Worm (Caenorhabditis elegans) whole organism, L1 larva: ENCODE results near the gene lact-1.

Experiments
- C04F5.9 ChIP-seq: sonication (generic microtip); optimal IDR thresholded peaks from 2 replicates; lab custom pipeline; 2016; ENCODE audit warnings: missing genetic modification characterization, missing compliant biosample characterization
- C16A3.4 ChIP-seq: fragments of 150-350 bp; optimal IDR thresholded peaks from 2 replicates; lab custom pipeline; 2014; ENCODE audit warnings: missing biosample characterization, missing genetic modification characterization
- ama-1 ChIP-seq: fragments of 150-350 bp; optimal IDR thresholded peaks from 2 replicates; lab custom pipeline; 2014
- blmp-1 ChIP-seq: fragments of 150-350 bp; optimal IDR thresholded peaks from 2 replicates; lab custom pipeline; 2014; ENCODE audit warnings: missing biosample characterization, missing genetic modification characterization
- ceh-63 ChIP-seq: fragments of 200-800 bp; sonication (Bioruptor generic); optimal IDR thresholded peaks from 2 replicates; lab custom pipeline; 2018; ENCODE audit warnings: mild to moderate bottlenecking, missing genetic modification characterization, missing compliant biosample characterization
- ceh-88 ChIP-seq: fragments of 200-800 bp; sonication (Bioruptor generic); IDR thresholded peaks from 2 replicates; pipeline ENCODE4 v1.3.6; 2022; ENCODE audit warnings: missing genetic modification characterization, missing compliant biosample characterization
- ceh-90 ChIP-seq: sonication (generic microtip); optimal IDR thresholded peaks from 2 replicates; lab custom pipeline; 2016; ENCODE audit warnings: missing genetic modification characterization, missing compliant biosample characterization
- ces-1 ChIP-seq: fragments of 150-350 bp; optimal IDR thresholded peaks from 2 replicates; lab custom pipeline; 2014; ENCODE audit warnings: missing biosample characterization, missing genetic modification reagents, missing genetic modification characterization
- egl-13 ChIP-seq: sonication (generic microtip); optimal IDR thresholded peaks from 2 replicates; lab custom pipeline; 2016; ENCODE audit warnings: missing genotype, missing genetic modification reagents, missing genetic modification characterization, missing compliant biosample characterization
- elt-2 ChIP-seq: sonication (generic microtip); optimal IDR thresholded peaks from 2 replicates; lab custom pipeline; 2016; ENCODE audit warnings: missing genetic modification characterization, mild to moderate bottlenecking, inconsistent platforms, missing compliant biosample characterization, missing genetic modification reagents
- elt-3 ChIP-seq, 6 experiments: fragments of 150-350 bp in 1 of 6; sonication (generic microtip); optimal IDR thresholded peaks; 2 replicates each; lab custom pipeline; 2017 to 2018; ENCODE audit warnings: missing biosample characterization in 6 of 6, missing genetic modification characterization in 6 of 6, inconsistent platforms in 1 of 6
- fkh-10 ChIP-seq: sonication (generic microtip); optimal IDR thresholded peaks from 2 replicates; lab custom pipeline; 2017; ENCODE audit warnings: missing biosample characterization, missing genetic modification reagents, missing genetic modification characterization
- fkh-8 ChIP-seq: sonication (generic microtip); optimal IDR thresholded peaks from 2 replicates; lab custom pipeline; 2016; ENCODE audit warnings: mild to moderate bottlenecking, missing genetic modification characterization, missing compliant biosample characterization
- grh-1 ChIP-seq: fragments of 200-800 bp; sonication (Bioruptor generic); IDR thresholded peaks from 2 replicates; pipeline ENCODE4 v1.3.6; 2022; ENCODE audit warnings: missing genetic modification reagents, missing genetic modification characterization, missing compliant biosample characterization
- hlh-17 ChIP-seq: fragments of 200-800 bp; sonication (Bioruptor generic); optimal IDR thresholded peaks from 2 replicates; lab custom pipeline; 2018; ENCODE audit warnings: missing genetic modification characterization, mild to moderate bottlenecking, missing compliant biosample characterization, moderate library complexity, borderline replicate concordance
- irx-1 ChIP-seq: sonication (generic microtip); optimal IDR thresholded peaks from 2 replicates; lab custom pipeline; 2016; ENCODE audit warnings: missing genetic modification characterization, missing compliant biosample characterization
- isw-1 ChIP-seq: fragments of 200-800 bp; sonication (Bioruptor generic); IDR thresholded peaks from 2 replicates; pipeline ENCODE4 v1.3.6; 2022; ENCODE audit warnings: missing genetic modification characterization, missing compliant biosample characterization
- lin-13 ChIP-seq: fragments of 150-350 bp; optimal IDR thresholded peaks from 2 replicates; lab custom pipeline; 2014; ENCODE audit warnings: missing biosample characterization, missing genetic modification reagents, missing genetic modification characterization
- lin-14 ChIP-seq: fragments of 200-800 bp; sonication (Bioruptor generic); optimal IDR thresholded peaks from 2 replicates; lab custom pipeline; 2018; ENCODE audit warnings: mild to moderate bottlenecking, missing genetic modification characterization, moderate library complexity, missing compliant biosample characterization
- lin-15B ChIP-seq: fragments of 150-350 bp; sonication (generic microtip); optimal IDR thresholded peaks from 3 replicates; lab custom pipeline; 2014; ENCODE audit warnings: missing biosample characterization, missing genetic modification characterization
- lin-35 ChIP-seq, 2 experiments: fragments of 150-350 bp; optimal IDR thresholded peaks; 2 replicates each; lab custom pipeline; 2014; ENCODE audit warnings: missing biosample characterization in 2 of 2, missing genetic modification characterization in 2 of 2, missing genetic modification reagents in 2 of 2
- lin-39 ChIP-seq: fragments of 150-350 bp; optimal IDR thresholded peaks from 2 replicates; lab custom pipeline; 2014; ENCODE audit warnings: missing biosample characterization, missing genetic modification reagents, missing genetic modification characterization
- lsy-2 ChIP-seq, 2 experiments: fragments of 150-350 bp; optimal IDR thresholded peaks; 2 replicates each; lab custom pipeline; 2014; ENCODE audit warnings: missing biosample characterization in 2 of 2, missing genetic modification characterization in 2 of 2
- mef-2 ChIP-seq: fragments of 150-350 bp; optimal IDR thresholded peaks from 2 replicates; lab custom pipeline; 2014; ENCODE audit warnings: missing biosample characterization, missing genetic modification characterization
- mep-1 ChIP-seq: fragments of 150-350 bp; optimal IDR thresholded peaks from 2 replicates; lab custom pipeline; 2014; ENCODE audit warnings: missing biosample characterization, missing genetic modification characterization
- nhr-11 ChIP-seq: fragments of 150-350 bp; optimal IDR thresholded peaks from 2 replicates; lab custom pipeline; 2014; ENCODE audit warnings: missing biosample characterization, missing genetic modification characterization
- nhr-12 ChIP-seq: sonication (generic microtip); optimal IDR thresholded peaks from 2 replicates; lab custom pipeline; 2017; ENCODE audit warnings: missing biosample characterization, missing genetic modification characterization
- nhr-19 ChIP-seq: fragments of 200-800 bp; sonication (Bioruptor generic); conservative IDR thresholded peaks from 2 replicates; pipeline ENCODE4 v1.3.6; 2022; ENCODE audit warnings: missing genetic modification characterization, missing compliant biosample characterization
- nhr-20 ChIP-seq: sonication (generic microtip); optimal IDR thresholded peaks from 2 replicates; lab custom pipeline; 2016; ENCODE audit warnings: mild to moderate bottlenecking, missing genetic modification characterization, missing compliant biosample characterization
- nhr-71 ChIP-seq: sonication (generic microtip); optimal IDR thresholded peaks from 2 replicates; lab custom pipeline; 2016; ENCODE audit warnings: mild to moderate bottlenecking, missing genetic modification characterization, moderate library complexity, missing compliant biosample characterization
- nhr-76 ChIP-seq: sonication (generic microtip); optimal IDR thresholded peaks from 2 replicates; lab custom pipeline; 2017; ENCODE audit warnings: missing biosample characterization, missing genetic modification characterization
- nhr-77 ChIP-seq: fragments of 150-350 bp; optimal IDR thresholded peaks from 2 replicates; lab custom pipeline; 2014; ENCODE audit warnings: missing biosample characterization, missing genetic modification characterization
- nhr-85 ChIP-seq: sonication (generic microtip); peaks from one replicate; lab custom pipeline; 2016; ENCODE audit warnings: missing genetic modification characterization, inconsistent platforms, missing compliant biosample characterization
- nhr-90 ChIP-seq: sonication (generic microtip); optimal IDR thresholded peaks from 2 replicates; lab custom pipeline; 2016; ENCODE audit warnings: mild to moderate bottlenecking, missing genetic modification characterization, missing compliant biosample characterization; ENCODE audit not compliant: poor library complexity
- pax-3 ChIP-seq: fragments of 200-800 bp; sonication (Bioruptor generic); optimal IDR thresholded peaks from 2 replicates; lab custom pipeline; 2018; ENCODE audit warnings: mild to moderate bottlenecking, missing genetic modification characterization, moderate library complexity, missing compliant biosample characterization
- pqm-1 ChIP-seq: sonication (generic microtip); optimal IDR thresholded peaks from 3 replicates; lab custom pipeline; 2017; ENCODE audit warnings: missing biosample characterization, missing genetic modification characterization
- skn-1 ChIP-seq: fragments of 150-350 bp; optimal IDR thresholded peaks from 2 replicates; lab custom pipeline; 2014; ENCODE audit warnings: missing biosample characterization, missing genetic modification characterization
- snu-23 ChIP-seq: sonication (generic microtip); optimal IDR thresholded peaks from 2 replicates; lab custom pipeline; 2016; ENCODE audit warnings: missing genetic modification characterization, missing compliant biosample characterization
- sptf-1 ChIP-seq: fragments of 150-350 bp; optimal IDR thresholded peaks from 2 replicates; lab custom pipeline; 2014; ENCODE audit warnings: missing biosample characterization, missing genetic modification characterization
- tbx-2 ChIP-seq: sonication (generic microtip); optimal IDR thresholded peaks from 2 replicates; lab custom pipeline; 2016; ENCODE audit warnings: missing genetic modification characterization, missing compliant biosample characterization
- unc-130 ChIP-seq: fragments of 150-350 bp; optimal IDR thresholded peaks from 2 replicates; lab custom pipeline; 2017; ENCODE audit warnings: missing biosample characterization, missing genetic modification characterization, inconsistent platforms
- xbp-1 ChIP-seq: sonication (generic microtip); optimal IDR thresholded peaks from 2 replicates; lab custom pipeline; 2016; ENCODE audit warnings: missing genetic modification characterization, missing compliant biosample characterization
- zag-1 ChIP-seq: fragments of 150-350 bp; optimal IDR thresholded peaks from 2 replicates; lab custom pipeline; 2014; ENCODE audit warnings: missing biosample characterization, missing genetic modification characterization

lact-1 gene

ce11 chrX:7244756-7245155, 15.4 kb downstream of the lact-1 start (continued):
- TF ChIP-seq ceh-88 (no peak), lin-13 (GFP tag; lab: Kevin White, UChicago) (no peak), ces-1 (GFP tag; lab: Kevin White, UChicago) (no peak), C04F5.9 (tag; lab: Kevin White, UChicago) (no peak), pqm-1 (tag; lab: Kevin White, UChicago) (peak; percentile 37), skn-1 (tag; lab: Kevin White, UChicago) (no peak), snu-23 (GFP tag; lab: Kevin White, UChicago) (no peak), ceh-63 (no peak), irx-1 (no peak), mef-2 (no peak), lin-14 (GFP tag; lab: Kevin White, UChicago) (peak; percentile 26), nhr-76 (tag; lab: Kevin White, UChicago) (no peak), nhr-20 (tag; lab: Kevin White, UChicago) (peak; percentile 16), unc-130 (no peak), mep-1 (tag; lab: Kevin White, UChicago) (no peak), nhr-12 (tag; lab: Kevin White, UChicago) (no peak), xbp-1 (tag; lab: Kevin White, UChicago) (no peak), ama-1 (lab: Kevin White, UChicago) (no peak), nhr-11 (tag; lab: Kevin White, UChicago) (no peak)

- TF ChIP-seq mep-1 (tag; lab: Kevin White, UChicago) (no peak), elt-3 (tag; optimal IDR thresholded peaks at IDR 0.05; lab: Kevin White, UChicago) (peak in 1 of 6 experiments; percentile 15), nhr-85 (tag; lab: Kevin White, UChicago) (peak; percentile 73), lin-39 (tag; lab: Kevin White, UChicago) (no peak), ceh-90 (no peak), snu-23 (GFP tag; lab: Kevin White, UChicago) (peak; percentile 15), sptf-1 (no peak), blmp-1 (tag; lab: Kevin White, UChicago) (peak; percentile 47), lin-14 (GFP tag; lab: Kevin White, UChicago) (peak; percentile 54), ces-1 (GFP tag; lab: Kevin White, UChicago) (no peak)
These were observed 17.3 kb downstream of the lact-1 start, which contains the start of gene F46H5.7 for ce11 chrX:7242878-7243277. Gene F46H5.7, minus strand, starts transcription at chrX:7242983.

DNA sequence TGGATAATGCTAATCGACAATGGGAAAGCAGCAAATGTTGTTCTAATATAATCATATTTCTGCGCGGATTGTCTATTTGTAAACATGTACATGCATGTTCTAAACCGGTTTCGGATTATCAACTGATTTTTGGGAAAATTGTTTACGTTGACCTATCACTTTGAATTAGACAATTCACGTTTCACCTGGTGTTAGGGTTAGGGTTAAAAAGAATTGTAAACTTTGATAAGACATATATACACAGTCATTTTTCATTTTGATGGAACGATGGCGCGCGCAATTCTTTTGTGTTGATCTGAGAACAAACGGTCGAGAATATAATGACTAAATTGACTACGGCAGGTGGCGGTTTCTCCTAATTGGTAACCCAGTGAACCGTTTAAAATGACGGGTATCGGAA, 18.1 kb downstream of the lact-1 start:
- TF ChIP-seq unc-130, result peak; percentile 8
- peak; percentile 30 for TF ChIP-seq mep-1 (tag; lab: Kevin White, UChicago)
- TF ChIP-seq lin-15B (tag; lab: Kevin White, UChicago), result no peak
- TF ChIP-seq tbx-2 (tag; lab: Kevin White, UChicago), result peak; percentile 56
- TF ChIP-seq zag-1 (tag; lab: Kevin White, UChicago), result no peak
- TF ChIP-seq lin-35 (GFP tag; optimal IDR thresholded peaks at IDR 0.05; lab: Kevin White, UChicago), result peak in 1 of 2 experiments; percentile 59
- TF ChIP-seq snu-23 (GFP tag; lab: Kevin White, UChicago), result peak; percentile 46
- no peak for TF ChIP-seq lin-13 (GFP tag; lab: Kevin White, UChicago)
- TF ChIP-seq pqm-1 (tag; lab: Kevin White, UChicago), result no peak
- TF ChIP-seq lsy-2 (tag; optimal IDR thresholded peaks at IDR 0.05; lab: Kevin White, UChicago), result peak in 1 of 2 experiments; percentile 13
- peak; percentile 68 for TF ChIP-seq lin-14 (GFP tag; lab: Kevin White, UChicago)
- TF ChIP-seq nhr-19 (GFP tag; lab: Robert Waterston, UW), result peak; percentile 35
- no peak for TF ChIP-seq fkh-10 (GFP tag; lab: Kevin White, UChicago)
- peak in 2 of 6 experiments; percentile 46 to 74 for TF ChIP-seq elt-3 (tag; optimal IDR thresholded peaks at IDR 0.05; lab: Kevin White, UChicago)
- TF ChIP-seq blmp-1 (tag; lab: Kevin White, UChicago), result peak; percentile 61
- TF ChIP-seq nhr-71 (tag; lab: Kevin White, UChicago), result peak; percentile 70
- peak; percentile 63 for TF ChIP-seq nhr-20 (tag; lab: Kevin White, UChicago)
- no peak for TF ChIP-seq ceh-88
- peak; percentile 3 for TF ChIP-seq C16A3.4
- TF ChIP-seq nhr-77 (tag; lab: Kevin White, UChicago), result no peak
- TF ChIP-seq nhr-90 (tag; lab: Kevin White, UChicago), result peak; percentile 38
- TF ChIP-seq isw-1, result no peak
- peak; percentile 89 for TF ChIP-seq grh-1 (GFP tag; lab: Robert Waterston, UW)
- no peak for TF ChIP-seq egl-13 (tag; lab: Kevin White, UChicago)
- no peak for TF ChIP-seq fkh-8 (tag; lab: Kevin White, UChicago)
- TF ChIP-seq xbp-1 (tag; lab: Kevin White, UChicago), result no peak
- no peak for TF ChIP-seq pax-3
- TF ChIP-seq elt-2 (tag; lab: Kevin White, UChicago), result no peak
- peak; percentile 91 for TF ChIP-seq nhr-85 (tag; lab: Kevin White, UChicago)
- no peak for TF ChIP-seq hlh-17 (GFP tag; lab: Kevin White, UChicago)
